Fruit fly (Drosophila melanogaster) whole organism, wandering third instar larva: ENCODE results near the gene Baldspot.
A peak's percentile ranks its signal among the peaks of the same experiment; 100 is the strongest.

Source experiments
- Abd-B ChIP-seq: fragments of >200 bp; optimal IDR thresholded peaks from 2 replicates; lab custom pipeline; 2017; ENCODE audit warnings: missing biosample characterization, missing genetic modification characterization
- CG32264 ChIP-seq: fragments of 200-800 bp; sonication (Bioruptor generic); optimal IDR thresholded peaks from 2 replicates; lab custom pipeline; 2016; ENCODE audit warnings: missing biosample characterization, missing genetic modification characterization
- Dif ChIP-seq: fragments of 200-275, 200-300 bp; sonication (Bioruptor generic); optimal IDR thresholded peaks from 2 replicates; lab custom pipeline; 2018; ENCODE audit warnings: missing biosample characterization, missing genetic modification characterization; ENCODE audit not compliant: partially characterized antibody
- GATAd ChIP-seq: sonication (Bioruptor generic); optimal IDR thresholded peaks from 2 replicates; lab custom pipeline; 2016; ENCODE audit warnings: missing biosample characterization, missing genetic modification characterization
- HLH106 ChIP-seq: fragments of 200-800 bp; optimal IDR thresholded peaks from 3 replicates; lab custom pipeline; 2019; ENCODE audit warnings: missing biosample characterization, mild to moderate bottlenecking, missing genetic modification characterization, moderate library complexity
- Hnf4 ChIP-seq: fragments of 200-800 bp; sonication (Bioruptor generic); optimal IDR thresholded peaks from 2 replicates; lab custom pipeline; 2016; ENCODE audit warnings: missing biosample characterization, mild to moderate bottlenecking, missing genetic modification characterization
- Jra ChIP-seq: sonication (Bioruptor generic); optimal IDR thresholded peaks from 2 replicates; lab custom pipeline; 2016; ENCODE audit warnings: missing biosample characterization, missing genetic modification characterization
- Mio ChIP-seq: sonication (Bioruptor generic); optimal IDR thresholded peaks from 2 replicates; lab custom pipeline; 2016; ENCODE audit warnings: missing biosample characterization, missing genetic modification characterization
- OdsH ChIP-seq: fragments of 200-800 bp; sonication (Bioruptor generic); optimal IDR thresholded peaks from 2 replicates; lab custom pipeline; 2016; ENCODE audit warnings: missing biosample characterization, mild to moderate bottlenecking, missing genetic modification characterization
- Sp1 ChIP-seq: fragments of 200-800 bp; sonication (Bioruptor generic); optimal IDR thresholded peaks from 3 replicates; lab custom pipeline; 2019; ENCODE audit warnings: missing biosample characterization, mild to moderate bottlenecking, missing genetic modification characterization, moderate library complexity
- Vsx2 ChIP-seq: fragments of 200-300, 225-300 bp; sonication (Bioruptor generic); optimal IDR thresholded peaks from 2 replicates; lab custom pipeline; 2018; ENCODE audit warnings: missing biosample characterization, missing genetic modification characterization; ENCODE audit not compliant: partially characterized antibody
- brk ChIP-seq: fragments of 200-800 bp; sonication (Bioruptor generic); optimal IDR thresholded peaks from 2 replicates; lab custom pipeline; 2016; ENCODE audit warnings: missing biosample characterization, mild to moderate bottlenecking, missing genetic modification characterization
- dl ChIP-seq, 2 experiments: fragments of 175-275, 200-275 bp in 1 of 2; fragments of 200-275 bp in 1 of 2; sonication (Bioruptor generic); optimal IDR thresholded peaks; lab custom pipeline; 2018; ENCODE audit warnings: mild to moderate bottlenecking in 2 of 2, missing biosample characterization in 2 of 2, missing genetic modification characterization in 2 of 2, moderate library complexity in 2 of 2; ENCODE audit not compliant: partially characterized antibody in 2 of 2, insufficient read depth in 1 of 2
- dmrt93B ChIP-seq: fragments of 200-800 bp; sonication (Bioruptor generic); optimal IDR thresholded peaks from 2 replicates; lab custom pipeline; 2018; ENCODE audit warnings: missing biosample characterization, mild to moderate bottlenecking, missing genetic modification characterization
- dsf ChIP-seq: sonication (Bioruptor generic); optimal IDR thresholded peaks from 2 replicates; lab custom pipeline; 2016; ENCODE audit warnings: missing biosample characterization, missing genetic modification characterization, borderline replicate concordance
- ey ChIP-seq: fragments of 200-800 bp; sonication (Bioruptor generic); optimal IDR thresholded peaks from 2 replicates; lab custom pipeline; 2016; ENCODE audit warnings: missing biosample characterization, missing genetic modification characterization
- foxo ChIP-seq, 2 experiments: fragments of 200-800 bp; sonication (Bioruptor generic); optimal IDR thresholded peaks; 2 replicates in 1 of 2; 3 replicates in 1 of 2; lab custom pipeline; 2016 to 2017; ENCODE audit warnings: missing biosample characterization in 2 of 2, missing genetic modification characterization in 2 of 2
- fru ChIP-seq: fragments of 200-800 bp; sonication (Bioruptor generic); optimal IDR thresholded peaks from 3 replicates; lab custom pipeline; 2016; ENCODE audit warnings: missing biosample characterization, mild to moderate bottlenecking, missing genetic modification characterization
- h ChIP-seq: fragments of 200-800 bp; sonication (Bioruptor generic); optimal IDR thresholded peaks from 3 replicates; lab custom pipeline; 2016; ENCODE audit warnings: missing biosample characterization, mild to moderate bottlenecking, missing genetic modification characterization
- jim ChIP-seq: fragments of 175-275, 200-325 bp; sonication (Bioruptor generic); optimal IDR thresholded peaks from 2 replicates; lab custom pipeline; 2016; ENCODE audit warnings: missing biosample characterization, mild to moderate bottlenecking, missing genetic modification characterization
- lola ChIP-seq: fragments of >200 bp; optimal IDR thresholded peaks from 2 replicates; lab custom pipeline; 2017; ENCODE audit warnings: missing biosample characterization, missing genetic modification characterization
- pan ChIP-seq: fragments of >200 bp; optimal IDR thresholded peaks from 2 replicates; lab custom pipeline; 2017
- psq ChIP-seq: fragments of 200-800 bp; sonication (Bioruptor generic); optimal IDR thresholded peaks from 3 replicates; lab custom pipeline; 2017; ENCODE audit warnings: missing biosample characterization, mild to moderate bottlenecking, missing genetic modification characterization, moderate library complexity
- rgr ChIP-seq: fragments of 200-800 bp; sonication (Bioruptor generic); optimal IDR thresholded peaks from 3 replicates; lab custom pipeline; 2016; ENCODE audit warnings: missing biosample characterization, mild to moderate bottlenecking, missing genetic modification characterization
- sage ChIP-seq: fragments of 200-800 bp; sonication (Bioruptor generic); optimal IDR thresholded peaks from 2 replicates; lab custom pipeline; 2016; ENCODE audit warnings: missing biosample characterization, mild to moderate bottlenecking, missing genetic modification characterization
- tai ChIP-seq: sonication (Bioruptor generic); optimal IDR thresholded peaks from 2 replicates; lab custom pipeline; 2016; ENCODE audit warnings: missing biosample characterization, missing genetic modification characterization
- usp ChIP-seq: fragments of >200 bp; optimal IDR thresholded peaks from 2 replicates; lab custom pipeline; 2017; ENCODE audit warnings: missing biosample characterization, missing genetic modification characterization
- woc ChIP-seq: sonication (Bioruptor generic); optimal IDR thresholded peaks from 2 replicates; lab custom pipeline; 2016; ENCODE audit warnings: missing biosample characterization, mild to moderate bottlenecking, missing genetic modification characterization

The Baldspot gene

dm6 chr3L:16642088-16642507 lies 19.3 kb downstream of the Baldspot start (continued):
- TF ChIP-seq Abd-B (GFP tag; lab: Kevin White, UChicago), result no peak

- TF ChIP-seq pan (lab: Kevin White, UChicago) (no peak), usp (GFP tag; lab: Kevin White, UChicago) (no peak), tai (no peak), woc (GFP tag; lab: Kevin White, UChicago) (no peak), Sp1 (GFP tag; lab: Kevin White, UChicago) (no peak), CG32264 (GFP tag; lab: Kevin White, UChicago) (no peak), Mio (GFP tag; lab: Kevin White, UChicago) (no peak), dl (GFP tag; optimal IDR thresholded peaks at IDR 0.05; lab: Kevin White, UChicago; ENCODE audit: insufficient read depth in 1 of 2, partially characterized antibody in 2 of 2) (no peak), Hnf4 (GFP tag; lab: Kevin White, UChicago) (no peak), GATAd (no peak), h (no peak), Abd-B (GFP tag; lab: Kevin White, UChicago) (no peak), Vsx2 (GFP tag; lab: Kevin White, UChicago) (no peak), rgr (GFP tag; lab: Kevin White, UChicago) (no peak), lola (GFP tag; lab: Kevin White, UChicago) (no peak), sage (GFP tag; lab: Kevin White, UChicago) (no peak)
These were observed 20.3 kb downstream of the Baldspot start for dm6 chr3L:16641094-16641493.

dm6 chr3L:16640509-16641068 lies 20.8 kb downstream of the Baldspot start:
- TF ChIP-seq HLH106 (tag; lab: Kevin White, UChicago), result peak; percentile 0
- TF ChIP-seq OdsH (GFP tag; lab: Kevin White, UChicago), result no peak
- peak; percentile 38 for TF ChIP-seq rgr (GFP tag; lab: Kevin White, UChicago)
- TF ChIP-seq dmrt93B (GFP tag; lab: Kevin White, UChicago), result no peak
- TF ChIP-seq h, result peak; percentile 4
- no peak for TF ChIP-seq dsf (GFP tag; lab: Kevin White, UChicago)
- no peak for TF ChIP-seq ey
- peak in 1 of 2 experiments; percentile 11 for TF ChIP-seq foxo (GFP tag; optimal IDR thresholded peaks at IDR 0.05; lab: Kevin White, UChicago)
- no peak for TF ChIP-seq jim (GFP tag; lab: Kevin White, UChicago)
- no peak for TF ChIP-seq brk (GFP tag; lab: Kevin White, UChicago)

- no peak for TF ChIP-seq pan (lab: Kevin White, UChicago)
- TF ChIP-seq foxo (GFP tag; optimal IDR thresholded peaks at IDR 0.05; lab: Kevin White, UChicago), result peak in 1 of 2 experiments; percentile 31
- TF ChIP-seq HLH106 (tag; lab: Kevin White, UChicago), result peak; percentile 14
- TF ChIP-seq psq (GFP tag; lab: Kevin White, UChicago), result peak; percentile 78
- TF ChIP-seq OdsH (GFP tag; lab: Kevin White, UChicago), result no peak
- TF ChIP-seq h, result peak; percentile 14
- peak; percentile 11 for TF ChIP-seq Dif (GFP tag; lab: Kevin White, UChicago)
- TF ChIP-seq Sp1 (GFP tag; lab: Kevin White, UChicago), result peak; percentile 2
- TF ChIP-seq rgr (GFP tag; lab: Kevin White, UChicago), result no peak
- TF ChIP-seq dsf (GFP tag; lab: Kevin White, UChicago), result no peak
- TF ChIP-seq fru, result peak; percentile 29
These were observed 22.6 kb downstream of the Baldspot start for dm6 chr3L:16638639-16639388.

- TF ChIP-seq rgr (GFP tag; lab: Kevin White, UChicago) (peak; percentile 13), Sp1 (GFP tag; lab: Kevin White, UChicago) (no peak), Jra (GFP tag; lab: Kevin White, UChicago) (peak; percentile 20), h (peak; percentile 33), pan (lab: Kevin White, UChicago) (no peak), woc (GFP tag; lab: Kevin White, UChicago) (no peak), dmrt93B (GFP tag; lab: Kevin White, UChicago) (no peak), psq (GFP tag; lab: Kevin White, UChicago) (peak; percentile 14), Hnf4 (GFP tag; lab: Kevin White, UChicago) (no peak), foxo (GFP tag; optimal IDR thresholded peaks at IDR 0.05; lab: Kevin White, UChicago) (peak in 1 of 2 experiments; percentile 21), fru (no peak), ey (peak; percentile 14)
These were observed 25.7 kb downstream of the Baldspot start for dm6 chr3L:16635566-16636210.
